Worm (Caenorhabditis elegans): Measurements from ENCODE around the gene C05D11.13.

C05D11.13 gene

ce11 chrIII:6488916-6489315, 44.5 kb upstream of the C05D11.13 start:
- TF ChIP-seq ttx-3 (tag; optimal IDR thresholded peaks at IDR 0.05) = no peak
- TF ChIP-seq unc-55 (GFP tag; optimal IDR thresholded peaks at IDR 0.05) = peak; percentile 1
- no peak for TF ChIP-seq nhr-232 (tag; optimal IDR thresholded peaks at IDR 0.05)
- peak; percentile 28 for TF ChIP-seq nfya-1 (tag; optimal IDR thresholded peaks at IDR 0.05)

- TF ChIP-seq Y22D7AL.16 (tag; optimal IDR thresholded peaks at IDR 0.05) (no peak), ahr-1 (tag; optimal IDR thresholded peaks at IDR 0.05) (no peak), tbx-7 (tag; optimal IDR thresholded peaks at IDR 0.05) (no peak)
Measured at ce11 chrIII:6482918-6483317, 38.5 kb upstream of the C05D11.13 start, which contains the start of gene chtb-2. Gene chtb-2, plus strand, starts transcription at chrIII:6483218.

- TF ChIP-seq ztf-16 (tag; optimal IDR thresholded peaks at IDR 0.05) (no peak), dve-1 (tag; optimal IDR thresholded peaks at IDR 0.05) (no peak), ceh-48 (tag; optimal IDR thresholded peaks at IDR 0.05) (no peak), ceh-19 (GFP tag; optimal IDR thresholded peaks at IDR 0.05) (no peak), zip-5 (tag; optimal IDR thresholded peaks at IDR 0.05) (no peak), F13H6.1 (tag; optimal IDR thresholded peaks at IDR 0.05) (no peak), fkh-6 (tag; optimal IDR thresholded peaks at IDR 0.05) (no peak), npax-4 (tag; optimal IDR thresholded peaks at IDR 0.05) (no peak), fkh-10 (GFP tag; optimal IDR thresholded peaks at IDR 0.05) (no peak), ceh-14 (tag; optimal IDR thresholded peaks at IDR 0.05) (no peak), ceh-24 (tag; optimal IDR thresholded peaks at IDR 0.05) (no peak), ref-2 (tag; optimal IDR thresholded peaks at IDR 0.05) (no peak), hlh-13 (GFP tag; optimal IDR thresholded peaks at IDR 0.05) (no peak), ceh-6 (GFP tag; optimal IDR thresholded peaks at IDR 0.05) (no peak), ama-1 (optimal IDR thresholded peaks at IDR 0.05) (no peak), ceh-18 (tag; optimal IDR thresholded peaks at IDR 0.05) (no peak), gmeb-2 (tag; optimal IDR thresholded peaks at IDR 0.05) (no peak)
Measured at ce11 chrIII:6479439-6479838, 35.1 kb upstream of the C05D11.13 start.

- TF ChIP-seq pax-1 (tag; optimal IDR thresholded peaks at IDR 0.05) = no peak
- no peak for TF ChIP-seq ceh-19 (GFP tag; optimal IDR thresholded peaks at IDR 0.05)
- no peak for TF ChIP-seq lin-11 (tag; optimal IDR thresholded peaks at IDR 0.05)
- TF ChIP-seq hlh-15 (tag; optimal IDR thresholded peaks at IDR 0.05) = no peak
- no peak for TF ChIP-seq pqm-1 (tag; optimal IDR thresholded peaks at IDR 0.05)
- no peak for TF ChIP-seq F13H6.1 (tag; optimal IDR thresholded peaks at IDR 0.05)
- TF ChIP-seq pha-2 (tag; optimal IDR thresholded peaks at IDR 0.05) = no peak
- TF ChIP-seq dve-1 (tag; optimal IDR thresholded peaks at IDR 0.05) = no peak
- no peak for TF ChIP-seq odd-2 (tag; optimal IDR thresholded peaks at IDR 0.05)
- TF ChIP-seq ceh-22 (tag; optimal IDR thresholded peaks at IDR 0.05) = no peak
- no peak for TF ChIP-seq pros-1 (tag; optimal IDR thresholded peaks at IDR 0.05)
- no peak for TF ChIP-seq syd-9 (tag; optimal IDR thresholded peaks at IDR 0.05)
- TF ChIP-seq gmeb-2 (tag; optimal IDR thresholded peaks at IDR 0.05) = no peak
- TF ChIP-seq ceh-34 (tag; optimal IDR thresholded peaks at IDR 0.05) = no peak
- no peak for TF ChIP-seq ceh-48 (tag; optimal IDR thresholded peaks at IDR 0.05)
- TF ChIP-seq unc-86 (tag; optimal IDR thresholded peaks at IDR 0.05) = no peak
- TF ChIP-seq nfya-1 (tag; optimal IDR thresholded peaks at IDR 0.05) = no peak
- no peak for TF ChIP-seq nhr-11 (tag; optimal IDR thresholded peaks at IDR 0.05)
- no peak for TF ChIP-seq C08G9.2 (tag; optimal IDR thresholded peaks at IDR 0.05)
- no peak for TF ChIP-seq fkh-10 (GFP tag; optimal IDR thresholded peaks at IDR 0.05)
Measured at ce11 chrIII:6478256-6479004, 34.0 kb upstream of the C05D11.13 start, which contains the start of gene zip-8. Gene zip-8, plus strand, starts transcription at chrIII:6478955.

Data from whole organism, late embryonic.